Fruit fly (Drosophila melanogaster) whole organism, embryonic: ENCODE measurements around the gene ph-p.

ENCODE experiments used
- BEAF-32 ChIP-seq: fragments of 200-800 bp; sonication (Bioruptor generic); optimal IDR thresholded peaks from 3 replicates; lab custom pipeline; 2017; ENCODE audit warnings: missing biosample characterization, missing genetic modification characterization, mild to moderate bottlenecking, moderate library complexity, missing genetic modification reagents
- CG10366 ChIP-seq: fragments of 200-800 bp; sonication (Bioruptor generic); IDR thresholded peaks from 2 replicates; pipeline ENCODE4 v1.3.6; 2022; ENCODE audit warnings: missing biosample characterization, missing genetic modification characterization
- CG11093 ChIP-seq: fragments of 200-800 bp; sonication (Bioruptor generic); IDR thresholded peaks from 3 replicates; pipeline ENCODE4 v1.3.6; 2022; ENCODE audit warnings: missing biosample characterization, missing genetic modification characterization
- CG11398 ChIP-seq: fragments of 200-800 bp; sonication (Bioruptor generic); optimal IDR thresholded peaks from 2 replicates; lab custom pipeline; 2016; ENCODE audit warnings: missing biosample characterization, missing genetic modification characterization
- CG11696 ChIP-seq: fragments of 200-800 bp; sonication (Bioruptor generic); IDR thresholded peaks from 2 replicates; pipeline ENCODE4 v1.3.6; 2022; ENCODE audit warnings: missing biosample characterization, missing genetic modification characterization
- CG12769 ChIP-seq: fragments of 200-800 bp; sonication (Bioruptor generic); optimal IDR thresholded peaks from 2 replicates; lab custom pipeline; 2019; ENCODE audit warnings: missing biosample characterization, mild to moderate bottlenecking, missing genetic modification characterization, moderate library complexity
- CG15514 ChIP-seq: fragments of 200-800 bp; sonication (Bioruptor generic); optimal IDR thresholded peaks from 3 replicates; lab custom pipeline; 2017; ENCODE audit warnings: missing biosample characterization, missing genetic modification characterization, mild to moderate bottlenecking, moderate library complexity, missing genetic modification reagents
- CG1647 ChIP-seq: fragments of 200-800 bp; sonication (Bioruptor generic); optimal IDR thresholded peaks from 3 replicates; lab custom pipeline; 2016; ENCODE audit warnings: missing biosample characterization, missing genetic modification characterization
- CG17912 ChIP-seq: fragments of 200-800 bp; sonication (Bioruptor generic); optimal IDR thresholded peaks from 2 replicates; lab custom pipeline; 2018; ENCODE audit warnings: missing biosample characterization, mild to moderate bottlenecking, missing genetic modification characterization
- CG2202 ChIP-seq: fragments of 200-800 bp; sonication (Bioruptor generic); optimal IDR thresholded peaks from 2 replicates; lab custom pipeline; 2018; ENCODE audit warnings: missing biosample characterization, mild to moderate bottlenecking, missing genetic modification characterization
- CG3847 ChIP-seq: fragments of 200-800 bp; sonication (Bioruptor generic); IDR thresholded peaks from 2 replicates; pipeline ENCODE4 v1.3.6; 2022; ENCODE audit warnings: missing biosample characterization, missing genetic modification characterization
- CG4282 ChIP-seq: fragments of 200-800 bp; sonication (Bioruptor generic); optimal IDR thresholded peaks from 2 replicates; lab custom pipeline; 2016; ENCODE audit warnings: missing biosample characterization, missing genetic modification characterization
- CG43689 ChIP-seq: fragments of 200-800 bp; sonication (Bioruptor generic); IDR thresholded peaks from 2 replicates; pipeline ENCODE4 v1.3.6; 2022; ENCODE audit warnings: missing biosample characterization, missing genetic modification characterization
- CG4424 ChIP-seq: fragments of 200-800 bp; sonication (Bioruptor generic); optimal IDR thresholded peaks from 3 replicates; lab custom pipeline; 2016; ENCODE audit warnings: missing biosample characterization, missing genetic modification characterization
- CG5953 ChIP-seq: fragments of 200-800 bp; sonication (Bioruptor generic); IDR thresholded peaks from 2 replicates; pipeline ENCODE4 v1.3.6; 2022; ENCODE audit warnings: missing biosample characterization, missing genetic modification characterization
- CG6813 ChIP-seq: fragments of 200-800 bp; sonication (Bioruptor generic); optimal IDR thresholded peaks from 2 replicates; lab custom pipeline; 2017; ENCODE audit warnings: missing biosample characterization, missing genetic modification characterization, mild to moderate bottlenecking, moderate library complexity, missing genetic modification reagents
- CG7372 ChIP-seq: fragments of 200-800 bp; sonication (Bioruptor generic); IDR thresholded peaks from 2 replicates; pipeline ENCODE4 v1.3.6; 2022; ENCODE audit warnings: missing biosample characterization, missing genetic modification characterization
- CG7839 ChIP-seq: fragments of 200-800 bp; sonication (Bioruptor generic); optimal IDR thresholded peaks from 3 replicates; lab custom pipeline; 2018; ENCODE audit warnings: missing biosample characterization, mild to moderate bottlenecking, missing genetic modification characterization, moderate library complexity
- CG9215 ChIP-seq: fragments of 200-800 bp; sonication (Bioruptor generic); IDR thresholded peaks from 2 replicates; pipeline ENCODE4 v1.3.6; 2022; ENCODE audit warnings: missing biosample characterization, missing genetic modification characterization
- CG9797 ChIP-seq: fragments of 200-800 bp; sonication (Bioruptor generic); optimal IDR thresholded peaks from 3 replicates; lab custom pipeline; 2018; ENCODE audit warnings: missing biosample characterization, mild to moderate bottlenecking, missing genetic modification characterization
- CrebB ChIP-seq: fragments of 200-800 bp; sonication (Bioruptor generic); optimal IDR thresholded peaks from 3 replicates; lab custom pipeline; 2018; ENCODE audit warnings: missing biosample characterization, mild to moderate bottlenecking, missing genetic modification characterization
- Doc3 ChIP-seq: fragments of 200-800 bp; sonication (Bioruptor generic); IDR thresholded peaks from 3 replicates; pipeline ENCODE4 v1.3.6; 2022; ENCODE audit warnings: missing biosample characterization, missing genetic modification characterization; ENCODE audit not compliant: partially characterized antibody
- HLHmδ ChIP-seq: fragments of 200-800 bp; sonication (Bioruptor generic); optimal IDR thresholded peaks from 2 replicates; lab custom pipeline; 2018; ENCODE audit warnings: missing biosample characterization, mild to moderate bottlenecking, missing genetic modification characterization, moderate library complexity
- NC2β ChIP-seq: fragments of 200-800 bp; sonication (Bioruptor generic); optimal IDR thresholded peaks from 2 replicates; lab custom pipeline; 2016; ENCODE audit warnings: missing biosample characterization, missing genetic modification characterization
- Spps ChIP-seq: fragments of 200-800 bp; sonication (Bioruptor generic); optimal IDR thresholded peaks from 2 replicates; lab custom pipeline; 2018; ENCODE audit warnings: missing biosample characterization, mild to moderate bottlenecking, missing genetic modification characterization
- TFAM ChIP-seq: fragments of 200-800 bp; sonication (Bioruptor generic); optimal IDR thresholded peaks from 2 replicates; lab custom pipeline; 2017; ENCODE audit warnings: missing biosample characterization, missing genetic modification characterization, inconsistent platforms
- Xbp1 ChIP-seq: fragments of 200-800 bp; sonication (Bioruptor generic); optimal IDR thresholded peaks from 3 replicates; lab custom pipeline; 2016; ENCODE audit warnings: missing biosample characterization, mild to moderate bottlenecking, missing genetic modification characterization
- bab2 ChIP-seq: fragments of 200-800 bp; sonication (Bioruptor generic); optimal IDR thresholded peaks from 2 replicates; lab custom pipeline; 2016; ENCODE audit warnings: missing biosample characterization, missing genetic modification characterization
- chm ChIP-seq: fragments of 200-800 bp; sonication (Bioruptor generic); IDR thresholded peaks from 2 replicates; pipeline ENCODE4 v1.3.6; 2022; ENCODE audit warnings: missing biosample characterization, missing genetic modification characterization
- crp ChIP-seq, 2 experiments: fragments of 200-800 bp; sonication (Bioruptor generic); optimal IDR thresholded peaks; 2 replicates in 1 of 2; 3 replicates in 1 of 2; lab custom pipeline; 2017; ENCODE audit warnings: missing biosample characterization in 2 of 2, missing genetic modification characterization in 2 of 2, mild to moderate bottlenecking in 1 of 2, moderate library complexity in 1 of 2
- dpn ChIP-seq, 2 experiments: fragments of 200-800 bp; sonication (Bioruptor generic); optimal IDR thresholded peaks; 3 replicates each; lab custom pipeline; 2016; ENCODE audit warnings: missing biosample characterization in 2 of 2, missing genetic modification characterization in 2 of 2
- eve ChIP-seq, 2 experiments: fragments of >200 bp; optimal IDR thresholded peaks; 2 replicates each; lab custom pipeline; 2017; ENCODE audit warnings: missing biosample characterization in 2 of 2, missing genetic modification characterization in 2 of 2
- hth ChIP-seq: fragments of >200 bp; optimal IDR thresholded peaks from 2 replicates; lab custom pipeline; 2017; ENCODE audit warnings: inconsistent platforms
- jumu ChIP-seq: fragments of 200-800 bp; sonication (Bioruptor generic); optimal IDR thresholded peaks from 3 replicates; lab custom pipeline; 2016; ENCODE audit warnings: missing biosample characterization, missing genetic modification characterization
- kay ChIP-seq: fragments of 200-800 bp; sonication (Bioruptor generic); optimal IDR thresholded peaks from 2 replicates; lab custom pipeline; 2016; ENCODE audit warnings: missing biosample characterization, missing genetic modification characterization
- klu ChIP-seq: fragments of 200-800 bp; sonication (Bioruptor generic); IDR thresholded peaks from 2 replicates; pipeline ENCODE4 v1.3.6; 2022; ENCODE audit warnings: missing biosample characterization, missing genetic modification characterization
- knrl ChIP-seq: fragments of 200-800 bp; sonication (Bioruptor generic); IDR thresholded peaks from 3 replicates; pipeline ENCODE4 v1.3.6; 2022; ENCODE audit warnings: missing biosample characterization, missing genetic modification characterization; ENCODE audit not compliant: partially characterized antibody
- nerfin-1 ChIP-seq: fragments of 200-800 bp; sonication (Bioruptor generic); optimal IDR thresholded peaks from 3 replicates; lab custom pipeline; 2019; ENCODE audit warnings: missing biosample characterization, mild to moderate bottlenecking, missing genetic modification characterization, moderate library complexity
- odd ChIP-seq: fragments of 200-800 bp; sonication (Bioruptor generic); optimal IDR thresholded peaks from 2 replicates; lab custom pipeline; 2017; ENCODE audit warnings: missing biosample characterization, mild to moderate bottlenecking, missing genetic modification characterization
- pho ChIP-seq: fragments of 200-800 bp; sonication (Bioruptor generic); optimal IDR thresholded peaks from 2 replicates; lab custom pipeline; 2016; ENCODE audit warnings: missing biosample characterization, missing genetic modification characterization
- pros ChIP-seq: fragments of 200-800 bp; sonication (Bioruptor generic); optimal IDR thresholded peaks from 3 replicates; lab custom pipeline; 2019; ENCODE audit warnings: missing biosample characterization, mild to moderate bottlenecking, missing genetic modification characterization, moderate library complexity
- ro ChIP-seq: fragments of 200-800 bp; sonication (Bioruptor generic); IDR thresholded peaks from 2 replicates; pipeline ENCODE4 v1.3.6; 2022; ENCODE audit warnings: missing biosample characterization, missing genetic modification characterization
- scrt ChIP-seq: fragments of 200-800 bp; sonication (Bioruptor generic); optimal IDR thresholded peaks from 2 replicates; lab custom pipeline; 2018; ENCODE audit warnings: missing biosample characterization, mild to moderate bottlenecking, missing genetic modification characterization, moderate library complexity
- sna ChIP-seq: fragments of 200-800 bp; sonication (Bioruptor generic); IDR thresholded peaks from 2 replicates; pipeline ENCODE4 v1.3.6; 2022; ENCODE audit warnings: missing biosample characterization, missing genetic modification characterization; ENCODE audit not compliant: partially characterized antibody
- sqz ChIP-seq: fragments of 200-800 bp; sonication (Bioruptor generic); optimal IDR thresholded peaks from 3 replicates; lab custom pipeline; 2018; ENCODE audit warnings: missing biosample characterization, mild to moderate bottlenecking, missing genetic modification characterization
- sug ChIP-seq: fragments of 200-800 bp; optimal IDR thresholded peaks from 2 replicates; lab custom pipeline; 2019; ENCODE audit warnings: missing biosample characterization, mild to moderate bottlenecking, missing genetic modification characterization, moderate library complexity
- vvl ChIP-seq: fragments of 200-800 bp; sonication (Bioruptor generic); IDR thresholded peaks from 2 replicates; pipeline ENCODE4 v1.3.6; 2022; ENCODE audit warnings: missing biosample characterization, missing genetic modification characterization
- wor ChIP-seq: fragments of 200-800 bp; sonication (Bioruptor generic); IDR thresholded peaks from 2 replicates; pipeline ENCODE4 v1.3.6; 2022; ENCODE audit warnings: missing biosample characterization, missing genetic modification characterization

The ph-p gene

dm6 chrX:2081848-2082365 lies 56.3 kb downstream of the ph-p start (continued):
- TF ChIP-seq BEAF-32 (no peak), scrt (GFP tag; lab: Kevin White, UChicago) (peak; percentile 63), CG7839 (tag; lab: Kevin White, UChicago) (no peak), nerfin-1 (tag; lab: Kevin White, UChicago) (peak; percentile 44), klu (GFP tag; lab: Robert Waterston, UW) (no peak)

- TF ChIP-seq hth (lab: Kevin White, UChicago) (no peak), Xbp1 (GFP tag; lab: Kevin White, UChicago) (peak; percentile 5), CG3847 (peak; percentile 84), HLHmδ (peak; percentile 77), CG12769 (tag; lab: Kevin White, UChicago) (peak; percentile 78), ro (GFP tag; lab: Robert Waterston, UW) (no peak), kay (GFP tag; lab: Kevin White, UChicago) (no peak), CG5953 (GFP tag; lab: Robert Waterston, UW) (no peak), Doc3 (GFP tag; lab: Robert Waterston, UW) (no peak; the same call in 2 of the 3 replicates), CG4424 (GFP tag; lab: Kevin White, UChicago) (no peak), CG43689 (GFP tag; lab: Robert Waterston, UW) (no peak), crp (GFP tag; optimal IDR thresholded peaks at IDR 0.05; lab: Kevin White, UChicago) (peak in 1 of 2 experiments; percentile 32), CG2202 (tag; lab: Kevin White, UChicago) (no peak), dpn (GFP tag; optimal IDR thresholded peaks at IDR 0.05; lab: Kevin White, UChicago) (peak; percentile 7 to 35), CG9797 (GFP tag; lab: Kevin White, UChicago) (peak; percentile 100), CG9215 (GFP tag; lab: Robert Waterston, UW) (no peak), vvl (GFP tag; lab: Robert Waterston, UW) (peak; percentile 60; the same call in 1 of the 2 replicates), CG6813 (GFP tag; lab: Kevin White, UChicago) (peak; percentile 13), knrl (GFP tag; lab: Robert Waterston, UW) (peak; percentile 58; the same call in 1 of the 3 replicates), CG10366 (GFP tag; lab: Robert Waterston, UW) (no peak), pros (GFP tag; lab: Kevin White, UChicago) (peak; percentile 64), sqz (GFP tag; lab: Kevin White, UChicago) (peak; percentile 76), eve (GFP tag; optimal IDR thresholded peaks at IDR 0.05; lab: Kevin White, UChicago) (no peak), bab2 (peak; percentile 2), sug (peak; percentile 66), CG7372 (no peak), odd (GFP tag; lab: Kevin White, UChicago) (peak; percentile 56), chm (GFP tag; lab: Robert Waterston, UW) (peak; percentile 78), CG17912 (GFP tag; lab: Kevin White, UChicago) (peak; percentile 9), NC2β (GFP tag; lab: Kevin White, UChicago) (peak; percentile 41), sna (GFP tag; lab: Robert Waterston, UW) (no peak), jumu (peak; percentile 14), CrebB (tag; lab: Kevin White, UChicago) (peak; percentile 57), pho (GFP tag; lab: Kevin White, UChicago) (peak; percentile 39), CG11696 (GFP tag; lab: Robert Waterston, UW) (no peak), CG11093 (GFP tag; lab: Robert Waterston, UW) (no peak), Spps (tag; lab: Kevin White, UChicago) (peak; percentile 17), CG1647 (GFP tag; lab: Kevin White, UChicago) (peak; percentile 5), CG15514 (GFP tag; lab: Kevin White, UChicago) (peak; percentile 85), CG4282 (GFP tag; lab: Kevin White, UChicago) (peak; percentile 40), CG11398 (GFP tag; lab: Kevin White, UChicago) (no peak), TFAM (GFP tag; lab: Kevin White, UChicago) (no peak), wor (no peak)
Measured at dm6 chrX:2080367-2080927, 57.7 kb downstream of the ph-p start, which contains the start of the genes CG16903 and Unc-76. Gene CG16903 (minus strand): TSS chrX:2080405. Gene Unc-76 (plus strand): TSS chrX:2080610.
